Fruit fly (Drosophila melanogaster) whole organism, embryonic: ENCODE measurements around the gene CG12194.

Experiments used
- Adf1 ChIP-seq: fragments of 200-800 bp; sonication (Bioruptor generic); IDR thresholded peaks from 2 replicates; pipeline ENCODE4 v1.3.6; 2022; ENCODE audit warnings: missing biosample characterization, missing genetic modification characterization
- Bgb ChIP-seq: fragments of 200-800 bp; sonication (Bioruptor generic); IDR thresholded peaks from 2 replicates; pipeline ENCODE4 v1.3.6; 2022; ENCODE audit warnings: missing biosample characterization, missing genetic modification characterization; ENCODE audit not compliant: partially characterized antibody
- C15 ChIP-seq: fragments of 200-800 bp; sonication (Bioruptor generic); IDR thresholded peaks from 3 replicates; pipeline ENCODE4 v1.3.6; 2022; ENCODE audit warnings: missing biosample characterization, missing genetic modification characterization
- CG10543 ChIP-seq: fragments of 200-800 bp; sonication (Bioruptor generic); optimal IDR thresholded peaks from 3 replicates; lab custom pipeline; 2017; ENCODE audit warnings: missing biosample characterization, mild to moderate bottlenecking, missing genetic modification characterization, moderate library complexity
- CG11247 ChIP-seq: fragments of 200-800 bp; sonication (Bioruptor generic); IDR thresholded peaks from 2 replicates; pipeline ENCODE4 v1.3.6; 2022; ENCODE audit warnings: missing biosample characterization, missing genetic modification characterization
- CG12071 ChIP-seq: fragments of 200-800 bp; sonication (Bioruptor generic); optimal IDR thresholded peaks from 3 replicates; lab custom pipeline; 2018; ENCODE audit warnings: missing biosample characterization, mild to moderate bottlenecking, missing genetic modification characterization
- CG12744 ChIP-seq: fragments of 200-800 bp; sonication (Bioruptor generic); optimal IDR thresholded peaks from 2 replicates; lab custom pipeline; 2016; ENCODE audit warnings: missing biosample characterization, missing genetic modification characterization
- CG12769 ChIP-seq: fragments of 200-800 bp; sonication (Bioruptor generic); optimal IDR thresholded peaks from 2 replicates; lab custom pipeline; 2019; ENCODE audit warnings: missing biosample characterization, mild to moderate bottlenecking, missing genetic modification characterization, moderate library complexity
- CG17912 ChIP-seq: fragments of 200-800 bp; sonication (Bioruptor generic); optimal IDR thresholded peaks from 2 replicates; lab custom pipeline; 2018; ENCODE audit warnings: missing biosample characterization, mild to moderate bottlenecking, missing genetic modification characterization
- CG18262 ChIP-seq: fragments of 200-800 bp; optimal IDR thresholded peaks from 3 replicates; lab custom pipeline; 2019; ENCODE audit warnings: missing biosample characterization, mild to moderate bottlenecking, missing genetic modification characterization, moderate library complexity
- CG18476 ChIP-seq: fragments of 200-800 bp; sonication (Bioruptor generic); optimal IDR thresholded peaks from 2 replicates; lab custom pipeline; 2016; ENCODE audit warnings: missing biosample characterization, mild to moderate bottlenecking, missing genetic modification characterization
- CG2116 ChIP-seq: fragments of 200-800 bp; sonication (Bioruptor generic); optimal IDR thresholded peaks from 3 replicates; lab custom pipeline; 2018; ENCODE audit warnings: missing biosample characterization, mild to moderate bottlenecking, missing genetic modification characterization
- CG2678 ChIP-seq: fragments of 200-800 bp; sonication (Bioruptor generic); optimal IDR thresholded peaks from 3 replicates; lab custom pipeline; 2019; ENCODE audit warnings: missing biosample characterization, mild to moderate bottlenecking, missing genetic modification characterization, moderate library complexity
- CG32772 ChIP-seq: fragments of 200-800 bp; sonication (Bioruptor generic); IDR thresholded peaks from 2 replicates; pipeline ENCODE4 v1.3.6; 2022; ENCODE audit warnings: missing biosample characterization, missing genetic modification characterization
- CG34224 ChIP-seq: fragments of 200-800 bp; sonication (Bioruptor generic); IDR thresholded peaks from 3 replicates; pipeline ENCODE4 v1.3.6; 2022; ENCODE audit warnings: missing biosample characterization, missing genetic modification characterization; ENCODE audit not compliant: partially characterized antibody
- CG4282 ChIP-seq: fragments of 200-800 bp; sonication (Bioruptor generic); optimal IDR thresholded peaks from 2 replicates; lab custom pipeline; 2016; ENCODE audit warnings: missing biosample characterization, missing genetic modification characterization
- CG6854 ChIP-seq: fragments of 200-800 bp; sonication (Bioruptor generic); optimal IDR thresholded peaks from 3 replicates; lab custom pipeline; 2017; ENCODE audit warnings: missing biosample characterization, mild to moderate bottlenecking, missing genetic modification characterization
- CG8388 ChIP-seq: fragments of 200-800 bp; sonication (Bioruptor generic); optimal IDR thresholded peaks from 2 replicates; lab custom pipeline; 2019; ENCODE audit warnings: missing biosample characterization, mild to moderate bottlenecking, missing genetic modification characterization, moderate library complexity
- CoRest ChIP-seq: fragments of 200-800 bp; sonication (Bioruptor generic); optimal IDR thresholded peaks from 3 replicates; lab custom pipeline; 2018; ENCODE audit warnings: missing biosample characterization, mild to moderate bottlenecking, missing genetic modification characterization, moderate library complexity
- Deaf1 ChIP-seq: fragments of 200-800 bp; optimal IDR thresholded peaks from 3 replicates; lab custom pipeline; 2019; ENCODE audit warnings: missing biosample characterization, mild to moderate bottlenecking, missing genetic modification characterization, moderate library complexity
- Drgx ChIP-seq: fragments of 200-800 bp; sonication (Bioruptor generic); IDR thresholded peaks from 2 replicates; pipeline ENCODE4 v1.3.6; 2022; ENCODE audit warnings: missing biosample characterization, missing genetic modification characterization
- Ets97D ChIP-seq: fragments of 200-800 bp; sonication (Bioruptor generic); optimal IDR thresholded peaks from 3 replicates; lab custom pipeline; 2016; ENCODE audit warnings: missing biosample characterization, missing genetic modification characterization
- HLH54F ChIP-seq: fragments of 200-800 bp; sonication (Bioruptor generic); optimal IDR thresholded peaks from 3 replicates; lab custom pipeline; 2016; ENCODE audit warnings: missing biosample characterization, missing genetic modification characterization
- Hr3 ChIP-seq: fragments of 200-800 bp; sonication (Bioruptor generic); optimal IDR thresholded peaks from 3 replicates; lab custom pipeline; 2016; ENCODE audit warnings: missing biosample characterization, missing genetic modification characterization
- MTF-1 ChIP-seq: fragments of 200-800 bp; sonication (Bioruptor generic); optimal IDR thresholded peaks from 2 replicates; lab custom pipeline; 2018; ENCODE audit warnings: missing biosample characterization, mild to moderate bottlenecking, missing genetic modification characterization, borderline replicate concordance
- Meics ChIP-seq: fragments of 200-800 bp; sonication (Bioruptor generic); optimal IDR thresholded peaks from 2 replicates; lab custom pipeline; 2017; ENCODE audit warnings: missing biosample characterization, mild to moderate bottlenecking, missing genetic modification characterization
- Scr ChIP-seq: fragments of 200-800 bp; sonication (Bioruptor generic); IDR thresholded peaks from 2 replicates; pipeline ENCODE4 v1.3.6; 2022; ENCODE audit warnings: missing biosample characterization, missing genetic modification characterization; ENCODE audit not compliant: partially characterized antibody
- bab2 ChIP-seq: fragments of 200-800 bp; sonication (Bioruptor generic); optimal IDR thresholded peaks from 2 replicates; lab custom pipeline; 2016; ENCODE audit warnings: missing biosample characterization, missing genetic modification characterization
- bigmax ChIP-seq: fragments of 200-800 bp; sonication (Bioruptor generic); optimal IDR thresholded peaks from 2 replicates; lab custom pipeline; 2018; ENCODE audit warnings: missing biosample characterization, mild to moderate bottlenecking, missing genetic modification characterization
- cg ChIP-seq: fragments of 200-800 bp; sonication (Bioruptor generic); optimal IDR thresholded peaks from 3 replicates; lab custom pipeline; 2019; ENCODE audit warnings: missing biosample characterization, mild to moderate bottlenecking, missing genetic modification characterization, moderate library complexity
- chinmo ChIP-seq: fragments of 200-800 bp; sonication (Bioruptor generic); IDR thresholded peaks from 4 replicates; pipeline ENCODE4 v1.3.6; 2022; ENCODE audit warnings: missing biosample characterization, missing genetic modification characterization; ENCODE audit not compliant: partially characterized antibody
- crol ChIP-seq: fragments of 200-800 bp; sonication (Bioruptor generic); IDR thresholded peaks from 2 replicates; pipeline ENCODE4 v1.3.6; 2022; ENCODE audit warnings: missing biosample characterization, missing genetic modification characterization
- cwo ChIP-seq: fragments of 200-800 bp; sonication (Bioruptor generic); optimal IDR thresholded peaks from 3 replicates; lab custom pipeline; 2017; ENCODE audit warnings: missing biosample characterization, missing genetic modification characterization, mild to moderate bottlenecking, moderate library complexity, missing genetic modification reagents
- dpn ChIP-seq, 2 experiments: fragments of 200-800 bp; sonication (Bioruptor generic); optimal IDR thresholded peaks; 3 replicates each; lab custom pipeline; 2016; ENCODE audit warnings: missing biosample characterization in 2 of 2, missing genetic modification characterization in 2 of 2
- eve ChIP-seq, 2 experiments: fragments of >200 bp; optimal IDR thresholded peaks; 2 replicates each; lab custom pipeline; 2017; ENCODE audit warnings: missing biosample characterization in 2 of 2, missing genetic modification characterization in 2 of 2
- gce ChIP-seq: fragments of 200-800 bp; sonication (Bioruptor generic); IDR thresholded peaks from 3 replicates; pipeline ENCODE4 v1.3.6; 2022; ENCODE audit warnings: missing biosample characterization, missing genetic modification characterization
- scrt ChIP-seq: fragments of 200-800 bp; sonication (Bioruptor generic); optimal IDR thresholded peaks from 2 replicates; lab custom pipeline; 2018; ENCODE audit warnings: missing biosample characterization, mild to moderate bottlenecking, missing genetic modification characterization, moderate library complexity
- sens ChIP-seq: fragments of 200-800 bp; sonication (Bioruptor generic); peaks from one replicate; lab custom pipeline; 2016; ENCODE audit warnings: missing biosample characterization, missing genetic modification characterization
- sr ChIP-seq: fragments of 200-800 bp; sonication (Bioruptor generic); IDR thresholded peaks from 3 replicates; pipeline ENCODE4 v1.3.6; 2022; ENCODE audit warnings: missing biosample characterization, missing genetic modification characterization
- sug ChIP-seq: fragments of 200-800 bp; optimal IDR thresholded peaks from 2 replicates; lab custom pipeline; 2019; ENCODE audit warnings: missing biosample characterization, mild to moderate bottlenecking, missing genetic modification characterization, moderate library complexity
- tin ChIP-seq: fragments of 200-800 bp; sonication (Bioruptor generic); optimal IDR thresholded peaks from 3 replicates; lab custom pipeline; 2016; ENCODE audit warnings: missing biosample characterization, missing genetic modification characterization

The CG12194 gene

DNA sequence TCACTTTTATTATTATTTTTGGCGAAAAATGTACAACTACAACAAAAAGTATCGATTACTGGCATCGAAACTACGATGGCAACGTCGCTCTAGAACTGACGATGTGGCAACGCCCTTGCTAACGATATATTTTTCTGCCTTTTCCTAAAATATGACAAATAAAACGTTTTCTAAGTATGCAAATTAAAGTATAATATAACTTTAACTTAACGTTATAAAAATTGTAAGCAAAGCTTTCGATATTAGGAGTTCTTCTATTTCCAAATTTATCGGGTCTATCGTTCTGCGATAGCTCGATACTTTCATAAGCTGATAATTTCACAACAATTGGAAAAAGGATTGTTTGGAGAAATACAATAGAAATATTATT lies 44.9 kb downstream of the CG12194 start, which contains the start of the genes Cf2 and CG3008 (continued):
- TF ChIP-seq Meics = no peak
- TF ChIP-seq tin (GFP tag; lab: Kevin White, UChicago) = no peak
- TF ChIP-seq CG32772 (GFP tag; lab: Robert Waterston, UW) = no peak
- no peak for TF ChIP-seq MTF-1 (GFP tag; lab: Kevin White, UChicago)
- TF ChIP-seq eve (GFP tag; optimal IDR thresholded peaks at IDR 0.05; lab: Kevin White, UChicago) = no peak
- no peak for TF ChIP-seq Hr3 (GFP tag; lab: Kevin White, UChicago)
- TF ChIP-seq Bgb = peak; percentile 87
- no peak for TF ChIP-seq CG6854 (GFP tag; lab: Kevin White, UChicago)
- TF ChIP-seq CG18476 (GFP tag; lab: Kevin White, UChicago) = no peak
- no peak for TF ChIP-seq CG12071 (GFP tag; lab: Kevin White, UChicago)

dm6 chr2L:4886132-4886531 lies 48.0 kb downstream of the CG12194 start:
- TF ChIP-seq bigmax (GFP tag; lab: Kevin White, UChicago) (peak; percentile 36), Scr (GFP tag; lab: Robert Waterston, UW) (no peak), CG2116 (peak; percentile 67), Ets97D (GFP tag; lab: Kevin White, UChicago) (peak; percentile 24)

DNA sequence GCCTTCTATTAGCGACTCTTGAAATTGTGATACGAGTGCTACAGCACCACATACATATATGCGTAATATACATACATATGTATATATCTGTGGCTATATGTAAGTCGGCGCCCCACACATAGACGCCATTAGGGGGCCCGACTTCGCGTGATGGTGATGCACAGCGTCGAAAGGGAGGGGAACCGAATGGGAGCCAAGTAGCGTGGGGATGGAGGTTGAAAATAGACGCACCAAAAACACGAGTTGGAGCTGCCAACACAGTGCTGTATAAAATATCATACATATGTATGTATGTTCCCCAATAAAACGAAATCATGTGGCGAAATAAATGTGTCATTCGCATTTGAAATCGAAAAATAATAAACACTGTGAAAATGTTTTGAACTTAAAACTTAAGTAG lies 48.5 kb downstream of the CG12194 start:
- peak; percentile 72 for TF ChIP-seq CG8388
- peak; percentile 17 for TF ChIP-seq Deaf1
- no peak for TF ChIP-seq CG18262 (tag; lab: Kevin White, UChicago)
- TF ChIP-seq sr = peak; percentile 40; the same call in 1 of the 3 replicates
- peak; percentile 2 for TF ChIP-seq CG10543 (GFP tag; lab: Kevin White, UChicago)
- TF ChIP-seq C15 (GFP tag; lab: Robert Waterston, UW) = no peak
- TF ChIP-seq CG2678 (tag; lab: Kevin White, UChicago) = no peak
- TF ChIP-seq CG11247 (GFP tag; lab: Robert Waterston, UW) = 0 out of 2 replicates have a peak, but pooled peaks have one; percentile 5
- peak; percentile 4 for TF ChIP-seq CG17912 (GFP tag; lab: Kevin White, UChicago)
- TF ChIP-seq cwo = peak; percentile 31
- TF ChIP-seq CG12744 = no peak
- TF ChIP-seq CG4282 = no peak
- 0 out of 4 replicates have a peak, but pooled peaks have one; percentile 53 for TF ChIP-seq chinmo
- no peak for TF ChIP-seq scrt
- no peak for TF ChIP-seq dpn (GFP tag; optimal IDR thresholded peaks at IDR 0.05; lab: Kevin White, UChicago)
- TF ChIP-seq gce (GFP tag; lab: Robert Waterston, UW) = no peak
- peak; percentile 69 for TF ChIP-seq cg (GFP tag; lab: Kevin White, UChicago)
- 0 out of 2 replicates have a peak, but pooled peaks have one; percentile 38 for TF ChIP-seq crol
- peak; percentile 86 for TF ChIP-seq CG12769 (tag; lab: Kevin White, UChicago)
- peak; percentile 8; the same call in 1 of the 2 replicates for TF ChIP-seq Adf1 (GFP tag; lab: Robert Waterston, UW)
- peak; percentile 35 for TF ChIP-seq sens (GFP tag; lab: Kevin White, UChicago)
- TF ChIP-seq CG34224 (GFP tag; lab: Robert Waterston, UW) = no peak
- no peak for TF ChIP-seq bab2 (GFP tag; lab: Kevin White, UChicago)
- TF ChIP-seq CoRest (tag; lab: Kevin White, UChicago) = no peak
- TF ChIP-seq HLH54F = no peak
- peak; percentile 28 for TF ChIP-seq sug
- TF ChIP-seq Drgx (GFP tag; lab: Robert Waterston, UW) = 0 out of 2 replicates have a peak, but pooled peaks have one; percentile 21
